Fruit fly (Drosophila melanogaster) whole organism: ENCODE data around the gene CG11085.

Experiments used
- CG8478 ChIP-seq: fragments of >200 bp; optimal IDR thresholded peaks from 2 replicates; lab custom pipeline; 2018; ENCODE audit warnings: inconsistent platforms
- Dll ChIP-seq: fragments of >200 bp; optimal IDR thresholded peaks from 2 replicates; lab custom pipeline; 2017
- EcR ChIP-seq, 2 experiments: fragments of >200 bp; optimal IDR thresholded peaks; 2 replicates each; lab custom pipeline; 2017; ENCODE audit warnings: missing biosample characterization in 2 of 2, missing genetic modification characterization in 2 of 2, missing genetic modification reagents in 2 of 2
- pan ChIP-seq: fragments of >200 bp; optimal IDR thresholded peaks from 2 replicates; lab custom pipeline; 2017
- psq ChIP-seq: fragments of >200 bp; optimal IDR thresholded peaks from 2 replicates; lab custom pipeline; 2017
- usp ChIP-seq: fragments of >200 bp; optimal IDR thresholded peaks from 2 replicates; lab custom pipeline; 2017; ENCODE audit warnings: missing biosample characterization, missing genetic modification characterization, mixed read lengths

DNA sequence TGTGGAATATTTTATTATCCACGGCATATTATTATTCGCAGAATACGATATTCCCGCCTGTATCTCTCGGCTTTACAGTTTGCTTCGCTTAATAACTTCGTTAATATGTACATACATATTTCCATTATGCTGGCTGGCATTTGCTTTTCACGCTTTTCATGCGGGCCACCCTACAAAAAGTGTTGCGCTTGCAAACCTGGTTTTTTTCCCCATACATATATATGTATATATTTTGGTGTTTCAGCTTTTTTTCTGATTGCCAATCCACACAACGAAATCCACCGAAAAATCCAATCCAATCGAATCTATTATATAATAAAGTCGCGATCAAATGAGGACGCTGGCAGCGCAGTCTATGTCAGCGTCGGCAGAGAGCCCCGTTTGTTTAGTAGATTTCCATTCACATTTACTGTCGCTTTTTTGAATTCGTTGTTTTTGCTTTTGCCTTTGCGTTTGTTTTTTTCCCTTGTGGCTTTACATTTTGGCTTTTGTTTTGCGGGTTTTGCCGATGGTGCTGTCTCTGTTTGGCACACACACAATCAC, 49.8 kb downstream of the CG11085 start:
- no peak for TF ChIP-seq CG8478 (lab: Kevin White, UChicago)
- no peak for TF ChIP-seq EcR (GFP tag; optimal IDR thresholded peaks at IDR 0.05; lab: Kevin White, UChicago)
- TF ChIP-seq Dll (lab: Kevin White, UChicago), result no peak
- TF ChIP-seq usp, result no peak
- no peak for TF ChIP-seq pan (lab: Kevin White, UChicago)
- TF ChIP-seq psq, result no peak
